Worm (Caenorhabditis elegans): ENCODE measurements around the gene thn-4.

ce11 chrV:16861719-16862118 is 9.6 kb downstream of the thn-4 start, which contains the start of the genes clec-32 and clec-24:
- no peak for TF ChIP-seq nhr-77 (tag; optimal IDR thresholded peaks at IDR 0.05)
- no peak for TF ChIP-seq aly-2 (tag; optimal IDR thresholded peaks at IDR 0.05)
- no peak for TF ChIP-seq ZK546.5 (tag; optimal IDR thresholded peaks at IDR 0.05)
- TF ChIP-seq ztf-1 (GFP tag; conservative IDR thresholded peaks at IDR 0.05) = no peak
